Worm (Caenorhabditis elegans) whole organism, late embryonic: ENCODE results near the gene srh-207.
"Not testable (repeated sequence)": the region's sequence is repeated elsewhere in the genome, so short reads cannot be mapped to it uniquely, and the experiment has no call there.

Experiments used
- C08G9.2 ChIP-seq: sonication (generic microtip); optimal IDR thresholded peaks from 2 replicates; lab custom pipeline; 2016; ENCODE audit warnings: mild to moderate bottlenecking, missing genetic modification characterization, moderate library complexity, missing compliant biosample characterization
- K09A11.1 ChIP-seq: sonication (generic microtip); optimal IDR thresholded peaks from 2 replicates; lab custom pipeline; 2017; ENCODE audit warnings: antibody characterized with exemption, mild to moderate bottlenecking, missing genetic modification characterization, missing compliant biosample characterization; ENCODE audit not compliant: insufficient read depth
- Y22D7AL.16 ChIP-seq: sonication (generic microtip); optimal IDR thresholded peaks from 2 replicates; lab custom pipeline; 2016; ENCODE audit warnings: missing genetic modification characterization, missing compliant biosample characterization
- ahr-1 ChIP-seq: sonication (generic microtip); optimal IDR thresholded peaks from 2 replicates; lab custom pipeline; 2016; ENCODE audit warnings: missing genetic modification characterization, missing compliant biosample characterization
- ceh-24 ChIP-seq: sonication (generic microtip); optimal IDR thresholded peaks from 2 replicates; lab custom pipeline; 2016; ENCODE audit warnings: mild to moderate bottlenecking, missing genetic modification characterization, missing compliant biosample characterization
- ceh-9 ChIP-seq: sonication (generic microtip); optimal IDR thresholded peaks from 2 replicates; lab custom pipeline; 2016; ENCODE audit warnings: mild to moderate bottlenecking, missing genetic modification characterization, inconsistent platforms, missing compliant biosample characterization
- dve-1 ChIP-seq: sonication (generic microtip); optimal IDR thresholded peaks from 2 replicates; lab custom pipeline; 2017; ENCODE audit warnings: antibody characterized with exemption, mild to moderate bottlenecking, missing genetic modification characterization, missing compliant biosample characterization
- elt-2 ChIP-seq: sonication (generic microtip); optimal IDR thresholded peaks from 2 replicates; lab custom pipeline; 2016; ENCODE audit warnings: missing genetic modification reagents, missing genetic modification characterization, missing compliant biosample characterization
- eyg-1 ChIP-seq: sonication (generic microtip); optimal IDR thresholded peaks from 2 replicates; lab custom pipeline; 2016; ENCODE audit warnings: missing genotype, missing genetic modification characterization, missing compliant biosample characterization
- fax-1 ChIP-seq: sonication (generic microtip); optimal IDR thresholded peaks from 2 replicates; lab custom pipeline; 2016; ENCODE audit warnings: missing genotype, missing genetic modification characterization, missing compliant biosample characterization
- hlh-13 ChIP-seq: fragments of 200-800 bp; sonication (Bioruptor generic); optimal IDR thresholded peaks from 2 replicates; lab custom pipeline; 2018; ENCODE audit warnings: mild to moderate bottlenecking, missing genetic modification characterization, missing compliant biosample characterization
- hlh-30 ChIP-seq: sonication (generic microtip); optimal IDR thresholded peaks from 2 replicates; lab custom pipeline; 2017; ENCODE audit warnings: antibody characterized with exemption, missing genetic modification characterization, missing compliant biosample characterization; ENCODE audit not compliant: insufficient read depth
- hlh-8 ChIP-seq: sonication (generic microtip); optimal IDR thresholded peaks from 2 replicates; lab custom pipeline; 2016; ENCODE audit warnings: missing genotype, missing genetic modification characterization, missing compliant biosample characterization
- lim-6 ChIP-seq: sonication (generic microtip); optimal IDR thresholded peaks from 2 replicates; lab custom pipeline; 2016; ENCODE audit warnings: missing genetic modification characterization, missing compliant biosample characterization
- madf-2 ChIP-seq: sonication (generic microtip); optimal IDR thresholded peaks from 2 replicates; lab custom pipeline; 2017; ENCODE audit warnings: missing genetic modification characterization, missing compliant biosample characterization
- mec-3 ChIP-seq: sonication (generic microtip); optimal IDR thresholded peaks from 2 replicates; lab custom pipeline; 2016; ENCODE audit warnings: borderline replicate concordance, missing genetic modification characterization, missing compliant biosample characterization
- nfya-1 ChIP-seq: sonication (generic microtip); optimal IDR thresholded peaks from 2 replicates; lab custom pipeline; 2017; ENCODE audit warnings: missing genetic modification characterization, mild to moderate bottlenecking, missing compliant biosample characterization, antibody characterized with exemption, moderate library complexity
- nhr-11 ChIP-seq: fragments of 150-350 bp; optimal IDR thresholded peaks from 2 replicates; lab custom pipeline; 2014; ENCODE audit warnings: missing biosample characterization, missing genetic modification characterization
- nhr-232 ChIP-seq: sonication (generic microtip); optimal IDR thresholded peaks from 2 replicates; lab custom pipeline; 2016; ENCODE audit warnings: missing genetic modification characterization, missing compliant biosample characterization
- npax-4 ChIP-seq: sonication (generic microtip); optimal IDR thresholded peaks from 2 replicates; lab custom pipeline; 2016; ENCODE audit warnings: missing genetic modification characterization, missing compliant biosample characterization
- pat-9 ChIP-seq: fragments of 200-800 bp; sonication (Bioruptor generic); optimal IDR thresholded peaks from 2 replicates; lab custom pipeline; 2018; ENCODE audit warnings: mild to moderate bottlenecking, missing genetic modification characterization, moderate library complexity, missing compliant biosample characterization
- pha-2 ChIP-seq: sonication (generic microtip); optimal IDR thresholded peaks from 2 replicates; lab custom pipeline; 2017; ENCODE audit warnings: mild to moderate bottlenecking, missing genetic modification characterization, missing compliant biosample characterization
- pha-4 ChIP-seq: fragments of 150-350 bp; optimal IDR thresholded peaks from 2 replicates; lab custom pipeline; 2018; ENCODE audit warnings: missing biosample characterization, missing genetic modification reagents, missing genetic modification characterization
- pqm-1 ChIP-seq: sonication (generic microtip); optimal IDR thresholded peaks from 2 replicates; lab custom pipeline; 2016; ENCODE audit warnings: missing genetic modification characterization, missing compliant biosample characterization
- pros-1 ChIP-seq: fragments of 150-350 bp; optimal IDR thresholded peaks from 2 replicates; lab custom pipeline; 2014; ENCODE audit warnings: missing biosample characterization, missing genetic modification reagents, missing genetic modification characterization
- rnt-1 ChIP-seq: sonication (generic microtip); optimal IDR thresholded peaks from 2 replicates; lab custom pipeline; 2016; ENCODE audit warnings: missing genetic modification characterization, missing compliant biosample characterization
- sox-2 ChIP-seq: fragments of 200-800 bp; sonication (Bioruptor generic); IDR thresholded peaks from 2 replicates; pipeline ENCODE4 v1.3.6; 2022; ENCODE audit warnings: missing genetic modification reagents, missing genetic modification characterization, missing compliant biosample characterization
- syd-9 ChIP-seq: sonication (generic microtip); optimal IDR thresholded peaks from 2 replicates; lab custom pipeline; 2016; ENCODE audit warnings: mild to moderate bottlenecking, missing genetic modification characterization, moderate library complexity, missing compliant biosample characterization
- ttx-3 ChIP-seq: sonication (generic microtip); optimal IDR thresholded peaks from 2 replicates; lab custom pipeline; 2016; ENCODE audit warnings: missing genetic modification reagents, missing genetic modification characterization, missing compliant biosample characterization
- unc-3 ChIP-seq, 2 experiments: fragments of 200-800 bp in 1 of 2; sonication (Bioruptor generic) in 1 of 2; sonication (generic microtip) in 1 of 2; conservative IDR thresholded peaks in 1 of 2; optimal IDR thresholded peaks in 1 of 2; 2 replicates each; pipeline versions ENCODE4 v1.3.6 to Lab custom; 2016 to 2022; ENCODE audit warnings: missing compliant biosample characterization in 2 of 2, missing genetic modification characterization in 2 of 2, missing genetic modification reagents in 1 of 2
- unc-42 ChIP-seq: sonication (generic microtip); optimal IDR thresholded peaks from 2 replicates; lab custom pipeline; 2016; ENCODE audit warnings: missing genotype, missing genetic modification characterization, missing compliant biosample characterization
- unc-86 ChIP-seq: sonication (generic microtip); optimal IDR thresholded peaks from 2 replicates; lab custom pipeline; 2016; ENCODE audit warnings: missing genetic modification characterization, missing compliant biosample characterization
- zip-5 ChIP-seq: sonication (generic microtip); optimal IDR thresholded peaks from 2 replicates; lab custom pipeline; 2016; ENCODE audit warnings: missing genetic modification characterization, missing compliant biosample characterization

The srh-207 gene

DNA sequence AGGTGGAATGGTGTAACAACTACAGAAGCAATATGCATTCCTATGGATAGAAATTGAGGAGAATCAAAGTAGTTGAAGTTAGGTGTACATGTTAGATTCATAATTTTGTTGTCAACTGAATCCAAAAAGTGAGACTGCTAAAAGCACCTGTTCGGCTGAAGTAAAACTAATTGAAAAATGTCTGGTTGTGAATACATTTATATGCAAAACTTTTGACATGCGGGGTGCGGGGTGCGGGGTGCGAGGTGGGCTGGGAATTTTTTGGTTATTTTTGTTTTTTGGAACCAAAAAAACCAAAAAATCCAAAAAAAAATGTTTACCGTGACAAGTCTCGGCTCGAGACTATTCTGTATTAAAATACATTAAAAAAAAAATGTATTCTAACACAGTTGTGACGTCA is at the start of gene srh-207:
Gene srh-207 (minus strand): TSS at position 101 of the 400 bp plus-strand sequence.
- no peak for TF ChIP-seq sox-2

DNA sequence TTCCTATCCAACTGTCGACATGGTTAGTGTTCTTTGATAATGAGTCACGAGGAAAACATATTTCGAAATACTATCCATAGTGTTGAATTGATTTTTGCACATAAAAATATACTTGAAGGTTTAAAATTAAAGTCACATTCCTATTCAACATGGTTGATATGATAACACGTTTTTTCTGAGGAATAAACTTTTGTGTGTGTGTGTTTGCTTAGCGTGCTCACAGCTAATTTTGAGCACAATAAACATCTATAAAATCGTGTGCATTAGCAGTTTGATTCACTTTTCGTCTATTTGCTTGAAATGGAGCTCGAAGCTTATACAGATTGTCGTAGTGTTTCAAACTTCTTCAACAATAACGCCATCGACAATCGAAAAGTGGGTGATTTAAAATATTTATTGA is 46.5 kb upstream of the srh-207 start, which contains the start of gene ZK228.10:
Gene ZK228.10 (plus strand): TSS at position 301 of the 400 bp plus-strand sequence.
- TF ChIP-seq unc-3 (GFP tag; conservative IDR thresholded peaks at IDR 0.05; lab: Robert Waterston, UW) (no peak), unc-3 (tag; optimal IDR thresholded peaks at IDR 0.05; lab: Kevin White, UChicago) (no peak), unc-42 (tag; lab: Kevin White, UChicago) (no peak), nhr-232 (no peak), rnt-1 (no peak), pha-4 (tag; lab: Kevin White, UChicago) (no peak), elt-2 (tag; lab: Kevin White, UChicago) (no peak), dve-1 (tag; lab: Kevin White, UChicago) (no peak), hlh-13 (GFP tag; lab: Kevin White, UChicago) (no peak), hlh-30 (no peak), eyg-1 (tag; lab: Kevin White, UChicago) (no peak), ahr-1 (tag; lab: Kevin White, UChicago) (no peak), ttx-3 (tag; lab: Kevin White, UChicago) (no peak), Y22D7AL.16 (tag; lab: Kevin White, UChicago) (no peak), zip-5 (no peak), nfya-1 (tag; lab: Kevin White, UChicago) (no peak), ceh-9 (no peak), syd-9 (tag; lab: Kevin White, UChicago) (no peak), ceh-24 (tag; lab: Kevin White, UChicago) (no peak), unc-86 (no peak)

DNA sequence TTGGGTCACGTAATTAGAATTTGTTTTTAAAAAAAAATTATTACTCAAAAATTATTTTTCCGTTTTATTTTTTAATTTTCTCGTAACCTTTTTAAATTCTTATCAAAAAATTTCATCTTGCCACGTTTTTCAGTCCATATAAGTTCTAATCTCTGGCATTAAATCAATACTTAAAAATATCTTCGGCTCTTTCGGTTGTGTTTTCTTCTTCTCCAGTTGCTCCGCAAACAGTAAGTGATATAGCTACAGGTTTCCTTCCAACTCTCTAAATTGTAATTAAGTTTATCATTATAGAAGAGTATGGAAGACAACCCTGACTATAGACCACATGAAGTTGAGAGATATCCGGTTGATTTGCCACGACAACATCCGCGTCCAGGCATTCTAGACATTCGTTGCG is 34.1 kb upstream of the srh-207 start, which contains the start of gene ZK228.1:
Gene ZK228.1 (plus strand): TSS at position 301 of the 400 bp plus-strand sequence.
- no peak for TF ChIP-seq K09A11.1 (tag; lab: Kevin White, UChicago)
- TF ChIP-seq unc-42 (tag; lab: Kevin White, UChicago) = no peak
- TF ChIP-seq npax-4 = no peak
- no peak for TF ChIP-seq pha-2 (tag; lab: Kevin White, UChicago)
- TF ChIP-seq lim-6 (tag; lab: Kevin White, UChicago) = no peak
- TF ChIP-seq fax-1 = no peak
- TF ChIP-seq pha-4 (tag; lab: Kevin White, UChicago) = no peak
- TF ChIP-seq pros-1 (tag; lab: Kevin White, UChicago) = no peak
- no peak for TF ChIP-seq mec-3 (tag; lab: Kevin White, UChicago)

DNA sequence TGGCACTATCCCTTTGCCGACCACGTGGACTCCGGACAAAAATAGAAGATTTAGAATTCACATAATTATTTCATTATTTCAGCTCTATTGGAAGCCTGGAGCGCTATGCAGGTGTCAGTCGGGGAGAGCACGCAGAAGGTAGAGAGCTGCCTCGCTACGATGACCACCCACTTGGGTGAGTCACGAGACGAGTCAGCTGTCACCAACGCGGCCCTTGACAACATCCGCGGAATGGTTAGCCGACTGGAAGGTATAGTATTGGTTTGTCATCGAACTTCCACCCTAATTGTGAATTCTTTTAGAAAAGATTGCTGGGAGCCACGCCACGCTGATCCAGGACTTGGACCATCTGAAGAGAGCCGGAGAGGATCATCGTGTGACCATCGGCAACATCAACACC is 29.4 kb upstream of the srh-207 start, which contains the start of gene ZK262.9:
Gene ZK262.9 (plus strand): TSS at position 301 of the 400 bp plus-strand sequence.
- TF ChIP-seq pat-9 (tag; lab: Kevin White, UChicago); madf-2; C08G9.2 (tag; lab: Kevin White, UChicago): not testable (repeated sequence)
- TF ChIP-seq, all 69 proteins: peak for 0; not testable (repeated sequence) for 69

DNA sequence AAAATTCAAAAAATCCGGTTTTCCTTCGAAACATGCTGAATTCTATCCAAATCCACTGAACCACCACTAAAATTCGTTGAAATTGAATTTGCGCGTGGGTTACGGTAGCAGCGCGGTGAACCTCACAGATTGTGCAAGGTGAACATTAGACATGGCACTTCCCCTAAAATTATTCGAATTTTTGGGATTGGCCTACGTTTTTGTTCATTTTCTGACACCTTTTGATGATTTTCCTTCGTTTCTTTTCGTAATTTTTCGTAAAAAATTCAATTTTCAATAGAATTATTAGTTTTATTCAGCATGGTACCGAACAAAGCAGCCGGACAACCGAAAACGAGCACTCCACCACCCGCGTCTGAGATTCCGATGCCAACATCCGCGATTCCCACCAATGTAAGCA is 28.0 kb upstream of the srh-207 start, which contains the start of gene ZK262.8:
Gene ZK262.8 (plus strand): TSS at position 301 of the 400 bp plus-strand sequence.
- TF ChIP-seq hlh-8 (tag; lab: Kevin White, UChicago) (no peak), madf-2 (no peak), nhr-11 (tag; lab: Kevin White, UChicago) (no peak), pqm-1 (tag; lab: Kevin White, UChicago) (no peak), pha-4 (tag; lab: Kevin White, UChicago) (no peak)
